Fruit fly (Drosophila melanogaster): Measurements from ENCODE around the gene CG31253.
A peak's percentile ranks its signal among the peaks of the same experiment; 100 is the strongest.

Gene CG31253

DNA sequence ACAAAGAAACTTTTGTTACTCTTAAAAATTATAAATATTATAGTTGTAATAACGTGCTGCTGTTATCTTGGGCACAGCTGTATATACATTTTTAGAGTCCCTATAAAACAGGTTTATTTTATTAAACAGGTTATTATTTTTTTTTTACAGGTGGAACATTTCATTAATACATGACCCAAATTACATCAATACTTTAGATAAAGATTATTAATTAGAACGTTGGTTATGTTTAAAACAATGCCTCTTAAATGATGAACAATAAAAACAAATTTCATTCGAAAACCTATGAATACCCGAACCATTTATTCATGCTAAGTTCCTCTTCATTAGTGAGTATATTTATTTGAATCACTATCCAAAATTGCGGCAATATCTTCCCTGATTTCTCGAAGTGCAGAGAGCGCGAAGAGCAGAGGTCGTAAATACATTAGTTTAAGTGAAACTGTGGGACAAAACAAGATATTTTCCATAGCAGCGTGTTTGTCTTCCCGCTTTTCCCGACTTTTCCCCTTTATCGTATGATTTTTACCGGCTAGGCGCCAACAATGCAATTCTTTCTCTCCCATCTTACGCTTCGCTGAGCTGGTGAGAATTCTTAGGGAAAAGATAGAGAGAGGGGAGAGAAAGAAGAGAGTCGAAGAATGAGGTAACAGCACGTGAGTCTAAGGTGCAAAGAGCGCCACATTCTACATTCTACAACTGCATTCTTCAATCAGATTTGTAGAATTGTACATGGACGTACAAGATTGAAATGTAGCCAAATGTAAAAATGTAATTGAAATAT is 28.5 kb upstream of the CG31253 start (continued):
- peak; percentile 58 for TF ChIP-seq CG18262 (tag; optimal IDR thresholded peaks at IDR 0.05)
- peak; percentile 66 for TF ChIP-seq CoRest (tag; optimal IDR thresholded peaks at IDR 0.05)
- no peak for TF ChIP-seq gro (GFP tag; optimal IDR thresholded peaks at IDR 0.05)
- no peak for TF ChIP-seq CG9609 (GFP tag; optimal IDR thresholded peaks at IDR 0.05)
- peak; percentile 27 for TF ChIP-seq Oli (tag; optimal IDR thresholded peaks at IDR 0.05)
- TF ChIP-seq lmd (GFP tag; IDR thresholded peaks at IDR 0.05) = peak; percentile 68
- peak; percentile 39; the same call in 2 of the 3 replicates for TF ChIP-seq B-H1 (GFP tag; IDR thresholded peaks at IDR 0.05)
- TF ChIP-seq kni (GFP tag; optimal IDR thresholded peaks at IDR 0.05) = peak; percentile 11
- TF ChIP-seq CG16863 (GFP tag; optimal IDR thresholded peaks at IDR 0.05) = no peak
- TF ChIP-seq CG18476 (GFP tag; optimal IDR thresholded peaks at IDR 0.05) = no peak
- peak; percentile 45; the same call in 1 of the 3 replicates for TF ChIP-seq CG2889 (GFP tag; IDR thresholded peaks at IDR 0.05)
- peak; percentile 57 for TF ChIP-seq CG18619 (GFP tag; optimal IDR thresholded peaks at IDR 0.05)
- TF ChIP-seq hth (optimal IDR thresholded peaks at IDR 0.05) = no peak
- peak; percentile 58 for TF ChIP-seq CG2678 (tag; optimal IDR thresholded peaks at IDR 0.05)
- TF ChIP-seq CG3847 (GFP tag; IDR thresholded peaks at IDR 0.05) = peak; percentile 54
- no peak for TF ChIP-seq fd64A (GFP tag; optimal IDR thresholded peaks at IDR 0.05)
- TF ChIP-seq schlank (tag; optimal IDR thresholded peaks at IDR 0.05) = no peak
- no peak for TF ChIP-seq CG17186 (GFP tag; optimal IDR thresholded peaks at IDR 0.05)
- peak; percentile 11 for TF ChIP-seq CG4820 (GFP tag; optimal IDR thresholded peaks at IDR 0.05)
- TF ChIP-seq CG9727 (GFP tag; optimal IDR thresholded peaks at IDR 0.05) = peak; percentile 53
- peak; percentile 67; the same call in 2 of the 3 replicates for TF ChIP-seq ci (GFP tag; IDR thresholded peaks at IDR 0.05)
- TF ChIP-seq NFAT (GFP tag; IDR thresholded peaks at IDR 0.05) = peak; percentile 64
- TF ChIP-seq Sry-β (GFP tag; optimal IDR thresholded peaks at IDR 0.05) = no peak
- TF ChIP-seq CG6654 (GFP tag; optimal IDR thresholded peaks at IDR 0.05) = no peak
- TF ChIP-seq CG3065 (GFP tag; optimal IDR thresholded peaks at IDR 0.05) = no peak
- TF ChIP-seq CG4617 (GFP tag; optimal IDR thresholded peaks at IDR 0.05; ENCODE audit: borderline replicate concordance) = no peak
- TF ChIP-seq CG32772 (GFP tag; IDR thresholded peaks at IDR 0.05) = peak; percentile 39; the same call in 1 of the 2 replicates

DNA sequence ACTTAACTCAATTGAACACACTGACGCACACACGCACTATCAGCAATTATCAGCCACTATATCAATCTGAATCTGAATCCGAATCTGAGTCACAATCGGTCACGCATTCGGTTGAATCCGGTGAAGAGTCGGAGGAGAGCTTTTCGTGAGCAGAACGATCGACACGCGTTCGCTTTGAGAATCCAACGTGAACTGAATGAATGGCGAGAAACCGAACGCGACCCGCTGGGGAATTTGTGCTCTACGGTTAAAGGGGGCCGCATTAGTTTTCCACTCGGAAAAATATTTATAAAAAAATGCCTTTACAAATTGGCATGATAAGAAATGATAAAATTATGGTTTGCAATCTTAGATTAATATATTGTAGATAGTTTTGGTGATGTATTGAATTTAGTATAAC is 27.8 kb upstream of the CG31253 start, which contains the start of gene betaTub97EF:
Gene betaTub97EF (minus strand): TSS at position 196 of the 400 bp plus-strand sequence.
- TF ChIP-seq CG10274 (GFP tag; optimal IDR thresholded peaks at IDR 0.05) (no peak), ash1 (GFP tag; optimal IDR thresholded peaks at IDR 0.05) (no peak), Dip3 (GFP tag; optimal IDR thresholded peaks at IDR 0.05) (no peak), H15 (GFP tag; IDR thresholded peaks at IDR 0.05) (no peak), jumu (GFP tag; optimal IDR thresholded peaks at IDR 0.05) (no peak), CG18262 (tag; optimal IDR thresholded peaks at IDR 0.05) (no peak), p53 (GFP tag; optimal IDR thresholded peaks at IDR 0.05) (no peak), CG4730 (GFP tag; IDR thresholded peaks at IDR 0.05) (0 out of 2 replicates have a peak, but pooled peaks have one; percentile 15), tup (GFP tag; optimal IDR thresholded peaks at IDR 0.05) (no peak), Lhr (GFP tag; optimal IDR thresholded peaks at IDR 0.05) (no peak), Hsf (GFP tag; optimal IDR thresholded peaks at IDR 0.05) (no peak), CG30403 (GFP tag; optimal IDR thresholded peaks at IDR 0.05) (no peak), CG12744 (GFP tag; optimal IDR thresholded peaks at IDR 0.05) (no peak), CG17361 (GFP tag; IDR thresholded peaks at IDR 0.05) (no peak), chn (GFP tag; optimal IDR thresholded peaks at IDR 0.05) (no peak), ab (GFP tag; optimal IDR thresholded peaks at IDR 0.05) (no peak), CG14014 (GFP tag; IDR thresholded peaks at IDR 0.05) (no peak), CG8089 (GFP tag; optimal IDR thresholded peaks at IDR 0.05) (no peak), D (optimal IDR thresholded peaks at IDR 0.05) (no peak), D (GFP tag; optimal IDR thresholded peaks at IDR 0.05) (no peak), CG12155 (GFP tag; optimal IDR thresholded peaks at IDR 0.05) (no peak), Sin3A (optimal IDR thresholded peaks at IDR 0.05) (no peak), Jarid2 (GFP tag; optimal IDR thresholded peaks at IDR 0.05) (peak; percentile 81), lola (GFP tag; optimal IDR thresholded peaks at IDR 0.05) (no peak), dimm (GFP tag; IDR thresholded peaks at IDR 0.05) (no peak), Ravus (GFP tag; IDR thresholded peaks at IDR 0.05) (no peak)
